Fruit fly (Drosophila melanogaster) whole organism, embryonic: Measurements from ENCODE around the gene CG7342.
A peak's percentile ranks its signal among the peaks of the same experiment; 100 is the strongest.

ENCODE experiments used
- Asciz ChIP-seq: fragments of 200-800 bp; sonication (Bioruptor generic); optimal IDR thresholded peaks from 2 replicates; lab custom pipeline; 2017; ENCODE audit warnings: missing biosample characterization, mild to moderate bottlenecking, missing genetic modification characterization, missing genetic modification reagents
- CG10959 ChIP-seq: fragments of 200-800 bp; sonication (Bioruptor generic); IDR thresholded peaks from 2 replicates; pipeline ENCODE4 v1.3.6; 2022; ENCODE audit warnings: missing biosample characterization, missing genetic modification characterization
- CG13624 ChIP-seq: fragments of 200-800 bp; sonication (Bioruptor generic); optimal IDR thresholded peaks from 2 replicates; lab custom pipeline; 2016; ENCODE audit warnings: missing biosample characterization, missing genetic modification characterization
- CG15011 ChIP-seq: fragments of 200-800 bp; sonication (Bioruptor generic); optimal IDR thresholded peaks from 3 replicates; lab custom pipeline; 2018; ENCODE audit warnings: missing biosample characterization, mild to moderate bottlenecking, missing genetic modification characterization
- CG18599 ChIP-seq: fragments of 200-800 bp; sonication (Bioruptor generic); optimal IDR thresholded peaks from 3 replicates; lab custom pipeline; 2017; ENCODE audit warnings: missing biosample characterization, missing genetic modification characterization, mild to moderate bottlenecking, moderate library complexity, missing genetic modification reagents
- CG2199 ChIP-seq: fragments of 200-800 bp; sonication (Bioruptor generic); IDR thresholded peaks from 3 replicates; pipeline ENCODE4 v1.3.6; 2022; ENCODE audit warnings: missing biosample characterization, missing genetic modification characterization
- CG31224 ChIP-seq: fragments of 200-800 bp; sonication (Bioruptor generic); IDR thresholded peaks from 2 replicates; pipeline ENCODE4 v1.3.6; 2022; ENCODE audit warnings: missing biosample characterization, missing genetic modification characterization
- CG4424 ChIP-seq: fragments of 200-800 bp; sonication (Bioruptor generic); optimal IDR thresholded peaks from 3 replicates; lab custom pipeline; 2016; ENCODE audit warnings: missing biosample characterization, missing genetic modification characterization
- CG4617 ChIP-seq: fragments of 200-800 bp; sonication (Bioruptor generic); optimal IDR thresholded peaks from 3 replicates; lab custom pipeline; 2016; ENCODE audit warnings: missing biosample characterization, missing genetic modification characterization, borderline replicate concordance
- CG4707 ChIP-seq: fragments of 200-800 bp; sonication (Bioruptor generic); optimal IDR thresholded peaks from 2 replicates; lab custom pipeline; 2018; ENCODE audit warnings: missing biosample characterization, mild to moderate bottlenecking, missing genetic modification characterization, moderate library complexity
- CG4820 ChIP-seq: fragments of 200-800 bp; sonication (Bioruptor generic); optimal IDR thresholded peaks from 3 replicates; lab custom pipeline; 2016; ENCODE audit warnings: missing biosample characterization, missing genetic modification characterization
- CG5245 ChIP-seq: fragments of 200-800 bp; sonication (Bioruptor generic); optimal IDR thresholded peaks from 3 replicates; lab custom pipeline; 2016; ENCODE audit warnings: missing biosample characterization, missing genetic modification characterization
- Dek ChIP-seq: fragments of 200-800 bp; sonication (Bioruptor generic); optimal IDR thresholded peaks from 3 replicates; lab custom pipeline; 2019; ENCODE audit warnings: missing biosample characterization, mild to moderate bottlenecking, missing genetic modification characterization, moderate library complexity
- Doc2 ChIP-seq: fragments of 200-800 bp; sonication (Bioruptor generic); IDR thresholded peaks from 2 replicates; pipeline ENCODE4 v1.3.6; 2022; ENCODE audit warnings: missing biosample characterization, missing genetic modification characterization
- Eip74EF ChIP-seq, 2 experiments: fragments of 200-800 bp in 1 of 2; fragments of >200 bp in 1 of 2; sonication (Bioruptor generic) in 1 of 2; optimal IDR thresholded peaks; 2 replicates each; lab custom pipeline; 2017 to 2019; ENCODE audit warnings: missing biosample characterization in 2 of 2, missing genetic modification characterization in 2 of 2, mild to moderate bottlenecking in 1 of 2, moderate library complexity in 1 of 2
- Fer2 ChIP-seq: fragments of 200-800 bp; sonication (Bioruptor generic); optimal IDR thresholded peaks from 2 replicates; lab custom pipeline; 2018; ENCODE audit warnings: missing biosample characterization, mild to moderate bottlenecking, missing genetic modification characterization, moderate library complexity
- Max ChIP-seq: fragments of 200-800 bp; sonication (Bioruptor generic); optimal IDR thresholded peaks from 2 replicates; lab custom pipeline; 2016; ENCODE audit warnings: missing biosample characterization, mild to moderate bottlenecking, missing genetic modification characterization
- NC2β ChIP-seq: fragments of 200-800 bp; sonication (Bioruptor generic); optimal IDR thresholded peaks from 2 replicates; lab custom pipeline; 2016; ENCODE audit warnings: missing biosample characterization, missing genetic modification characterization
- Poxn ChIP-seq: fragments of 200-800 bp; sonication (Bioruptor generic); IDR thresholded peaks from 2 replicates; pipeline ENCODE4 v1.3.6; 2022; ENCODE audit warnings: missing biosample characterization, missing genetic modification characterization
- Sox100B ChIP-seq: fragments of 200-800 bp; sonication (Bioruptor generic); optimal IDR thresholded peaks from 3 replicates; lab custom pipeline; 2018; ENCODE audit warnings: missing biosample characterization, mild to moderate bottlenecking, missing genetic modification characterization
- TFAM ChIP-seq: fragments of 200-800 bp; sonication (Bioruptor generic); optimal IDR thresholded peaks from 2 replicates; lab custom pipeline; 2017; ENCODE audit warnings: missing biosample characterization, missing genetic modification characterization, inconsistent platforms
- Trl ChIP-seq, 3 experiments: fragments of >200 bp in 2 of 3; fragments of 200-800 bp in 1 of 3; sonication (Bioruptor generic) in 1 of 3; optimal IDR thresholded peaks; 2 replicates in 1 of 3; 3 replicates in 2 of 3; lab custom pipeline; 2016 to 2017; ENCODE audit warnings: missing biosample characterization in 1 of 3, missing genetic modification characterization in 1 of 3
- Vsx1 ChIP-seq: fragments of 200-800 bp; sonication (Bioruptor generic); optimal IDR thresholded peaks from 2 replicates; lab custom pipeline; 2017; ENCODE audit warnings: missing biosample characterization, mild to moderate bottlenecking, missing genetic modification characterization, missing genetic modification reagents
- ap ChIP-seq: fragments of 200-800 bp; sonication (Bioruptor generic); IDR thresholded peaks from 2 replicates; pipeline ENCODE4 v1.3.6; 2022; ENCODE audit warnings: missing biosample characterization, missing genetic modification characterization
- bowl ChIP-seq: fragments of 200-800 bp; sonication (Bioruptor generic); IDR thresholded peaks from 2 replicates; pipeline ENCODE4 v1.3.6; 2022; ENCODE audit warnings: missing biosample characterization, missing genetic modification characterization
- bsh ChIP-seq, 2 experiments: fragments of 200-800 bp; sonication (Bioruptor generic); optimal IDR thresholded peaks; 2 replicates each; lab custom pipeline; 2017 to 2018; ENCODE audit warnings: mild to moderate bottlenecking in 2 of 2, missing biosample characterization in 2 of 2, missing genetic modification characterization in 2 of 2, moderate library complexity in 1 of 2
- crol ChIP-seq: fragments of 200-800 bp; sonication (Bioruptor generic); IDR thresholded peaks from 2 replicates; pipeline ENCODE4 v1.3.6; 2022; ENCODE audit warnings: missing biosample characterization, missing genetic modification characterization
- dimm ChIP-seq: fragments of 200-800 bp; sonication (Bioruptor generic); IDR thresholded peaks from 2 replicates; pipeline ENCODE4 v1.3.6; 2022; ENCODE audit warnings: missing biosample characterization, missing genetic modification characterization
- disco-r ChIP-seq: fragments of 200-800 bp; sonication (Bioruptor generic); optimal IDR thresholded peaks from 2 replicates; lab custom pipeline; 2016; ENCODE audit warnings: missing biosample characterization, missing genetic modification characterization
- esg ChIP-seq: fragments of 200-800 bp; sonication (Bioruptor generic); conservative IDR thresholded peaks from 2 replicates; pipeline ENCODE4 v1.3.6; 2022; ENCODE audit warnings: missing biosample characterization, missing genetic modification characterization
- fd64A ChIP-seq: fragments of 200-800 bp; sonication (Bioruptor generic); optimal IDR thresholded peaks from 3 replicates; lab custom pipeline; 2018; ENCODE audit warnings: missing biosample characterization, mild to moderate bottlenecking, missing genetic modification characterization
- fu2 ChIP-seq: fragments of 200-800 bp; sonication (Bioruptor generic); optimal IDR thresholded peaks from 2 replicates; lab custom pipeline; 2016; ENCODE audit warnings: missing biosample characterization, missing genetic modification characterization
- hbn ChIP-seq: fragments of 200-800 bp; sonication (Bioruptor generic); IDR thresholded peaks from 2 replicates; pipeline ENCODE4 v1.3.6; 2022; ENCODE audit warnings: missing biosample characterization, missing genetic modification characterization; ENCODE audit not compliant: partially characterized antibody
- ind ChIP-seq: fragments of 200-800 bp; sonication (Bioruptor generic); optimal IDR thresholded peaks from 3 replicates; lab custom pipeline; 2016; ENCODE audit warnings: missing biosample characterization, missing genetic modification characterization
- jing ChIP-seq: fragments of 200-800 bp; sonication (Bioruptor generic); optimal IDR thresholded peaks from 2 replicates; lab custom pipeline; 2018; ENCODE audit warnings: missing biosample characterization, mild to moderate bottlenecking, missing genetic modification characterization
- lov ChIP-seq, 2 experiments: fragments of 200-800 bp in 1 of 2; fragments of >200 bp in 1 of 2; sonication (Bioruptor generic) in 1 of 2; IDR thresholded peaks in 1 of 2; optimal IDR thresholded peaks in 1 of 2; 2 replicates in 1 of 2; 3 replicates in 1 of 2; pipeline versions ENCODE4 v1.3.6 to Lab custom; 2017 to 2022; ENCODE audit warnings: missing biosample characterization in 1 of 2, missing genetic modification characterization in 1 of 2
- nerfin-2 ChIP-seq: fragments of 200-800 bp; sonication (Bioruptor generic); IDR thresholded peaks from 2 replicates; pipeline ENCODE4 v1.3.6; 2022; ENCODE audit warnings: missing biosample characterization, missing genetic modification characterization; ENCODE audit not compliant: partially characterized antibody
- oc ChIP-seq: fragments of 200-800 bp; sonication (Bioruptor generic); optimal IDR thresholded peaks from 2 replicates; lab custom pipeline; 2018; ENCODE audit warnings: missing biosample characterization, mild to moderate bottlenecking, missing genetic modification characterization, moderate library complexity
- otp ChIP-seq: fragments of 200-800 bp; sonication (Bioruptor generic); IDR thresholded peaks from 3 replicates; pipeline ENCODE4, ENCODE4 v1.3.6; 2022; ENCODE audit warnings: missing biosample characterization, missing genetic modification characterization
- pita ChIP-seq: fragments of 200-800 bp; sonication (Bioruptor generic); optimal IDR thresholded peaks from 2 replicates; lab custom pipeline; 2017; ENCODE audit warnings: missing biosample characterization, mild to moderate bottlenecking, missing genetic modification characterization
- ranshi ChIP-seq: fragments of 200-800 bp; sonication (Bioruptor generic); IDR thresholded peaks from 2 replicates; pipeline ENCODE4 v1.3.6; 2022; ENCODE audit warnings: missing biosample characterization, missing genetic modification characterization
- repo ChIP-seq: fragments of 200-800 bp; sonication (Bioruptor generic); optimal IDR thresholded peaks from 2 replicates; lab custom pipeline; 2016; ENCODE audit warnings: missing biosample characterization, missing genetic modification characterization
- row ChIP-seq: fragments of 200-800 bp; sonication (Bioruptor generic); IDR thresholded peaks from 3 replicates; pipeline ENCODE4 v1.3.6; 2022; ENCODE audit warnings: missing biosample characterization, missing genetic modification characterization
- shn ChIP-seq: fragments of 200-800 bp; sonication (Bioruptor generic); optimal IDR thresholded peaks from 3 replicates; lab custom pipeline; 2016; ENCODE audit warnings: missing biosample characterization, missing genetic modification characterization
- sqz ChIP-seq: fragments of 200-800 bp; sonication (Bioruptor generic); optimal IDR thresholded peaks from 3 replicates; lab custom pipeline; 2018; ENCODE audit warnings: missing biosample characterization, mild to moderate bottlenecking, missing genetic modification characterization
- vfl ChIP-seq: fragments of 200-800 bp; sonication (Bioruptor generic); optimal IDR thresholded peaks from 2 replicates; lab custom pipeline; 2016; ENCODE audit warnings: missing biosample characterization, missing genetic modification characterization
- zen2 ChIP-seq: fragments of 200-800 bp; sonication (Bioruptor generic); IDR thresholded peaks from 3 replicates; pipeline ENCODE4 v1.3.6; 2022; ENCODE audit warnings: missing biosample characterization, missing genetic modification characterization; ENCODE audit not compliant: partially characterized antibody

Gene CG7342

dm6 chr3R:19644094-19644900 lies 41.1 kb downstream of the CG7342 start, which contains the start of gene Vha13 (continued):
- TF ChIP-seq vfl (GFP tag; lab: Kevin White, UChicago) (peak; percentile 10), Max (GFP tag; lab: Kevin White, UChicago) (no peak), ind (peak; percentile 50), ap (no peak), bowl (peak; percentile 41; the same call in 1 of the 2 replicates), otp (no peak), Sox100B (GFP tag; lab: Kevin White, UChicago) (no peak), pita (no peak), hbn (GFP tag; lab: Robert Waterston, UW) (no peak), ranshi (GFP tag; lab: Robert Waterston, UW) (peak; percentile 40), fu2 (GFP tag; lab: Kevin White, UChicago) (peak; percentile 42), shn (GFP tag; lab: Kevin White, UChicago) (peak; percentile 49), dimm (GFP tag; lab: Robert Waterston, UW) (no peak), crol (GFP tag; lab: Robert Waterston, UW) (peak; percentile 82), Trl (optimal IDR thresholded peaks at IDR 0.05; lab: Kevin White, UChicago) (no peak), Trl (GFP tag; optimal IDR thresholded peaks at IDR 0.05; lab: Kevin White, UChicago) (peak; percentile 43), Eip74EF (GFP tag; optimal IDR thresholded peaks at IDR 0.05; lab: Kevin White, UChicago) (no peak), jing (GFP tag; lab: Kevin White, UChicago) (no peak), repo (GFP tag; lab: Kevin White, UChicago) (peak; percentile 41), CG4707 (GFP tag; lab: Kevin White, UChicago) (no peak), NC2β (GFP tag; lab: Kevin White, UChicago) (no peak), CG31224 (GFP tag; lab: Robert Waterston, UW) (peak; percentile 34; the same call in 1 of the 2 replicates), esg (GFP tag; lab: Robert Waterston, UW) (peak; percentile 34; the same call in 1 of the 2 replicates), oc (tag; lab: Kevin White, UChicago) (no peak), Fer2 (tag; lab: Kevin White, UChicago) (no peak), CG15011 (GFP tag; lab: Kevin White, UChicago) (no peak), nerfin-2 (GFP tag; lab: Robert Waterston, UW) (no peak; the same call in 1 of the 2 replicates), row (GFP tag; lab: Robert Waterston, UW) (peak; percentile 93), fd64A (GFP tag; lab: Kevin White, UChicago) (peak; percentile 44), CG5245 (GFP tag; lab: Kevin White, UChicago) (peak; percentile 14), CG10959 (no peak), Dek (tag; lab: Kevin White, UChicago) (peak; percentile 42), CG13624 (GFP tag; lab: Kevin White, UChicago) (peak; percentile 46), disco-r (GFP tag; lab: Kevin White, UChicago) (peak; percentile 40), zen2 (GFP tag; lab: Robert Waterston, UW) (0 out of 3 replicates have a peak, but pooled peaks have one; percentile 3), Poxn (GFP tag; lab: Robert Waterston, UW) (no peak), CG2199 (0 out of 3 replicates have a peak, but pooled peaks have one; percentile 60), CG4820 (GFP tag; lab: Kevin White, UChicago) (peak; percentile 35), CG4424 (peak; percentile 58), TFAM (GFP tag; lab: Kevin White, UChicago) (no peak), Doc2 (GFP tag; lab: Robert Waterston, UW) (no peak), CG4617 (GFP tag; lab: Kevin White, UChicago) (peak; percentile 34), Vsx1 (GFP tag; lab: Kevin White, UChicago) (no peak), lov (optimal IDR thresholded peaks at IDR 0.05; lab: Kevin White, UChicago) (no peak), lov (GFP tag; IDR thresholded peaks at IDR 0.05; lab: Robert Waterston, UW) (peak; percentile 82), bsh (GFP tag; optimal IDR thresholded peaks at IDR 0.05; lab: Kevin White, UChicago) (peak in 1 of 2 experiments; percentile 30), Asciz (GFP tag; lab: Kevin White, UChicago) (no peak), CG18599 (peak; percentile 73), sqz (no peak)
